Worm (Caenorhabditis elegans) whole organism, early embryonic: Measurements from ENCODE around the gene tag-52.

ENCODE experiments used
- ama-1 ChIP-seq: fragments of 150-350 bp; optimal IDR thresholded peaks from 2 replicates; lab custom pipeline; 2014
- ets-7 ChIP-seq: sonication (generic microtip); optimal IDR thresholded peaks from 2 replicates; lab custom pipeline; 2016; ENCODE audit warnings: missing genotype, missing genetic modification characterization, missing compliant biosample characterization
- hnd-1 ChIP-seq: sonication (generic microtip); optimal IDR thresholded peaks from 2 replicates; lab custom pipeline; 2016; ENCODE audit warnings: missing genetic modification characterization, missing compliant biosample characterization
- tra-4 ChIP-seq: sonication (generic microtip); optimal IDR thresholded peaks from 2 replicates; lab custom pipeline; 2017; ENCODE audit warnings: missing genetic modification characterization, missing compliant biosample characterization

- TF ChIP-seq ama-1 (lab: Kevin White, UChicago) (no peak), tra-4 (tag; lab: Kevin White, UChicago) (no peak), ets-7 (tag; lab: Kevin White, UChicago) (no peak), hnd-1 (tag; lab: Kevin White, UChicago) (no peak)
These were observed 33.6 kb downstream of the tag-52 start, which contains the start of gene tmem-24 for ce11 chrX:3644796-3645195.
